Fruit fly (Drosophila melanogaster) whole organism, embryonic: Measurements from ENCODE around the gene Sodh2.

Source experiments
- ATbp ChIP-seq: fragments of 200-800 bp; sonication (Bioruptor generic); optimal IDR thresholded peaks from 2 replicates; lab custom pipeline; 2017; ENCODE audit warnings: missing biosample characterization, mild to moderate bottlenecking, missing genetic modification characterization, missing genetic modification reagents
- CG11085 ChIP-seq: fragments of 200-800 bp; sonication (Bioruptor generic); IDR thresholded peaks from 2 replicates; pipeline ENCODE4 v1.3.6; 2022; ENCODE audit warnings: missing biosample characterization, missing genetic modification characterization
- CG11695 ChIP-seq: fragments of 200-800 bp; sonication (Bioruptor generic); IDR thresholded peaks from 3 replicates; pipeline ENCODE4 v1.3.6; 2022; ENCODE audit warnings: missing biosample characterization, missing genetic modification characterization
- CG12071 ChIP-seq: fragments of 200-800 bp; sonication (Bioruptor generic); optimal IDR thresholded peaks from 3 replicates; lab custom pipeline; 2018; ENCODE audit warnings: missing biosample characterization, mild to moderate bottlenecking, missing genetic modification characterization
- CG12219 ChIP-seq: fragments of 200-800 bp; sonication (Bioruptor generic); optimal IDR thresholded peaks from 3 replicates; lab custom pipeline; 2018; ENCODE audit warnings: missing biosample characterization, mild to moderate bottlenecking, missing genetic modification characterization
- CG12769 ChIP-seq: fragments of 200-800 bp; sonication (Bioruptor generic); optimal IDR thresholded peaks from 2 replicates; lab custom pipeline; 2019; ENCODE audit warnings: missing biosample characterization, mild to moderate bottlenecking, missing genetic modification characterization, moderate library complexity
- CG14441 ChIP-seq: fragments of 200-800 bp; sonication (Bioruptor generic); IDR thresholded peaks from 2 replicates; pipeline ENCODE4 v1.3.6; 2022; ENCODE audit warnings: missing biosample characterization, missing genetic modification characterization
- CG14965 ChIP-seq: fragments of 200-800 bp; sonication (Bioruptor generic); optimal IDR thresholded peaks from 2 replicates; lab custom pipeline; 2016; ENCODE audit warnings: missing biosample characterization, missing genetic modification characterization, borderline replicate concordance
- CG1832 ChIP-seq: fragments of 200-800 bp; sonication (Bioruptor generic); optimal IDR thresholded peaks from 2 replicates; lab custom pipeline; 2017; ENCODE audit warnings: missing biosample characterization, mild to moderate bottlenecking, missing genetic modification characterization, inconsistent platforms
- CG30020 ChIP-seq: fragments of 200-800 bp; optimal IDR thresholded peaks from 2 replicates; lab custom pipeline; 2019; ENCODE audit warnings: missing biosample characterization, mild to moderate bottlenecking, missing genetic modification characterization, moderate library complexity
- CG31388 ChIP-seq: fragments of 200-800 bp; sonication (Bioruptor generic); optimal IDR thresholded peaks from 2 replicates; lab custom pipeline; 2016; ENCODE audit warnings: missing biosample characterization, missing genetic modification characterization
- CG31441 ChIP-seq: fragments of 200-800 bp; sonication (Bioruptor generic); IDR thresholded peaks from 2 replicates; pipeline ENCODE4 v1.3.6; 2022; ENCODE audit warnings: missing biosample characterization, missing genetic modification characterization
- CG4328 ChIP-seq: fragments of 200-800 bp; sonication (Bioruptor generic); optimal IDR thresholded peaks from 3 replicates; lab custom pipeline; 2017; ENCODE audit warnings: missing biosample characterization, missing genetic modification reagents, missing genetic modification characterization
- CG7786 ChIP-seq: fragments of 200-800 bp; sonication (Bioruptor generic); optimal IDR thresholded peaks from 2 replicates; lab custom pipeline; 2016; ENCODE audit warnings: missing biosample characterization, missing genetic modification characterization
- CG9932 ChIP-seq: fragments of 200-800 bp; sonication (Bioruptor generic); IDR thresholded peaks from 2 replicates; pipeline ENCODE4 v1.3.6; 2022; ENCODE audit warnings: missing biosample characterization, missing genetic modification characterization
- CrebB ChIP-seq: fragments of 200-800 bp; sonication (Bioruptor generic); optimal IDR thresholded peaks from 3 replicates; lab custom pipeline; 2018; ENCODE audit warnings: missing biosample characterization, mild to moderate bottlenecking, missing genetic modification characterization
- Gsc ChIP-seq: fragments of 200-800 bp; sonication (Bioruptor generic); IDR thresholded peaks from 2 replicates; pipeline ENCODE4 v1.3.6; 2022; ENCODE audit warnings: missing biosample characterization, missing genetic modification characterization
- Hey ChIP-seq: fragments of 200-800 bp; sonication (Bioruptor generic); optimal IDR thresholded peaks from 3 replicates; lab custom pipeline; 2018; ENCODE audit warnings: missing biosample characterization, mild to moderate bottlenecking, missing genetic modification characterization
- Hr39 ChIP-seq: fragments of >200 bp; optimal IDR thresholded peaks from 2 replicates; lab custom pipeline; 2017
- Kr ChIP-seq: fragments of 200-800 bp; sonication (Bioruptor generic); optimal IDR thresholded peaks from 2 replicates; lab custom pipeline; 2017; ENCODE audit warnings: missing biosample characterization, mild to moderate bottlenecking, missing genetic modification characterization
- MBD-R2 ChIP-seq: fragments of 200-800 bp; sonication (Bioruptor generic); IDR thresholded peaks from 2 replicates; pipeline ENCODE4 v1.3.6; 2022; ENCODE audit warnings: missing biosample characterization, missing genetic modification characterization
- Max ChIP-seq: fragments of 200-800 bp; sonication (Bioruptor generic); optimal IDR thresholded peaks from 2 replicates; lab custom pipeline; 2016; ENCODE audit warnings: missing biosample characterization, mild to moderate bottlenecking, missing genetic modification characterization
- NC2β ChIP-seq: fragments of 200-800 bp; sonication (Bioruptor generic); optimal IDR thresholded peaks from 2 replicates; lab custom pipeline; 2016; ENCODE audit warnings: missing biosample characterization, missing genetic modification characterization
- Oli ChIP-seq: fragments of 200-800 bp; sonication (Bioruptor generic); optimal IDR thresholded peaks from 2 replicates; lab custom pipeline; 2018; ENCODE audit warnings: missing biosample characterization, mild to moderate bottlenecking, missing genetic modification characterization, moderate library complexity
- PHDP ChIP-seq: fragments of 200-800 bp; sonication (Bioruptor generic); optimal IDR thresholded peaks from 3 replicates; lab custom pipeline; 2018; ENCODE audit warnings: missing biosample characterization, mild to moderate bottlenecking, missing genetic modification characterization, moderate library complexity
- Side ChIP-seq: fragments of 200-800 bp; sonication (Bioruptor generic); optimal IDR thresholded peaks from 2 replicates; lab custom pipeline; 2016; ENCODE audit warnings: missing biosample characterization, missing genetic modification characterization
- Sin3A ChIP-seq: fragments of >200 bp; optimal IDR thresholded peaks from 2 replicates; lab custom pipeline; 2018
- Sox100B ChIP-seq: fragments of 200-800 bp; sonication (Bioruptor generic); optimal IDR thresholded peaks from 3 replicates; lab custom pipeline; 2018; ENCODE audit warnings: missing biosample characterization, mild to moderate bottlenecking, missing genetic modification characterization
- Stat92E ChIP-seq, 3 experiments: fragments of >200 bp in 2 of 3; fragments of 200-800 bp in 1 of 3; sonication (Bioruptor generic) in 1 of 3; optimal IDR thresholded peaks; 2 replicates each; lab custom pipeline; 2017 to 2019; ENCODE audit warnings: missing biosample characterization in 3 of 3, missing genetic modification characterization in 3 of 3, mild to moderate bottlenecking in 1 of 3, moderate library complexity in 1 of 3
- bab2 ChIP-seq: fragments of 200-800 bp; sonication (Bioruptor generic); optimal IDR thresholded peaks from 2 replicates; lab custom pipeline; 2016; ENCODE audit warnings: missing biosample characterization, missing genetic modification characterization
- bigmax ChIP-seq: fragments of 200-800 bp; sonication (Bioruptor generic); optimal IDR thresholded peaks from 2 replicates; lab custom pipeline; 2018; ENCODE audit warnings: missing biosample characterization, mild to moderate bottlenecking, missing genetic modification characterization
- bsh ChIP-seq, 2 experiments: fragments of 200-800 bp; sonication (Bioruptor generic); optimal IDR thresholded peaks; 2 replicates each; lab custom pipeline; 2017 to 2018; ENCODE audit warnings: mild to moderate bottlenecking in 2 of 2, missing biosample characterization in 2 of 2, missing genetic modification characterization in 2 of 2, moderate library complexity in 1 of 2
- crc ChIP-seq: fragments of 200-800 bp; sonication (Bioruptor generic); optimal IDR thresholded peaks from 2 replicates; lab custom pipeline; 2016; ENCODE audit warnings: missing biosample characterization, missing genetic modification characterization
- dysf ChIP-seq: fragments of 200-800 bp; sonication (Bioruptor generic); IDR thresholded peaks from 3 replicates; pipeline ENCODE4 v1.3.6; 2022; ENCODE audit warnings: missing biosample characterization, missing genetic modification characterization
- ewg ChIP-seq: fragments of 200-800 bp; sonication (Bioruptor generic); optimal IDR thresholded peaks from 3 replicates; lab custom pipeline; 2017; ENCODE audit warnings: mild to moderate bottlenecking, missing biosample characterization, missing genetic modification reagents, missing genetic modification characterization
- exex ChIP-seq: fragments of 200-800 bp; sonication (Bioruptor generic); optimal IDR thresholded peaks from 4 replicates; lab custom pipeline; 2018; ENCODE audit warnings: missing biosample characterization, mild to moderate bottlenecking, missing genetic modification characterization, moderate library complexity
- ftz-f1 ChIP-seq: fragments of 200-800 bp; sonication (Bioruptor generic); optimal IDR thresholded peaks from 2 replicates; lab custom pipeline; 2016; ENCODE audit warnings: missing biosample characterization, missing genetic modification characterization
- gem ChIP-seq: fragments of 200-800 bp; sonication (Bioruptor generic); optimal IDR thresholded peaks from 2 replicates; lab custom pipeline; 2019; ENCODE audit warnings: missing biosample characterization, mild to moderate bottlenecking, missing genetic modification characterization, moderate library complexity
- grau ChIP-seq: fragments of 200-800 bp; optimal IDR thresholded peaks from 3 replicates; lab custom pipeline; 2019; ENCODE audit warnings: missing biosample characterization, mild to moderate bottlenecking, missing genetic modification characterization, moderate library complexity
- gsb ChIP-seq: fragments of 200-800 bp; sonication (Bioruptor generic); IDR thresholded peaks from 2 replicates; pipeline ENCODE4 v1.3.6; 2022; ENCODE audit warnings: missing biosample characterization, missing genetic modification characterization
- her ChIP-seq: fragments of 200-800 bp; sonication (Bioruptor generic); optimal IDR thresholded peaks from 2 replicates; lab custom pipeline; 2016; ENCODE audit warnings: missing biosample characterization, missing genetic modification characterization
- nmo ChIP-seq: fragments of 200-800 bp; sonication (Bioruptor generic); optimal IDR thresholded peaks from 2 replicates; lab custom pipeline; 2018; ENCODE audit warnings: missing biosample characterization, mild to moderate bottlenecking, missing genetic modification characterization, moderate library complexity
- psq ChIP-seq: fragments of 200-800 bp; sonication (Bioruptor generic); optimal IDR thresholded peaks from 2 replicates; lab custom pipeline; 2017; ENCODE audit warnings: missing biosample characterization, missing genetic modification characterization
- scrt ChIP-seq: fragments of 200-800 bp; sonication (Bioruptor generic); optimal IDR thresholded peaks from 2 replicates; lab custom pipeline; 2018; ENCODE audit warnings: missing biosample characterization, mild to moderate bottlenecking, missing genetic modification characterization, moderate library complexity
- sim ChIP-seq: fragments of 200-800 bp; sonication (Bioruptor generic); IDR thresholded peaks from 2 replicates; pipeline ENCODE4 v1.3.6; 2022; ENCODE audit warnings: missing biosample characterization, missing genetic modification characterization
- trem ChIP-seq: fragments of 200-800 bp; optimal IDR thresholded peaks from 3 replicates; lab custom pipeline; 2019; ENCODE audit warnings: missing biosample characterization, mild to moderate bottlenecking, missing genetic modification characterization, moderate library complexity
- vnd ChIP-seq: fragments of 200-800 bp; sonication (Bioruptor generic); IDR thresholded peaks from 3 replicates; pipeline ENCODE4 v1.3.6; 2022; ENCODE audit warnings: missing biosample characterization, missing genetic modification characterization; ENCODE audit not compliant: partially characterized antibody
- zen2 ChIP-seq: fragments of 200-800 bp; sonication (Bioruptor generic); IDR thresholded peaks from 3 replicates; pipeline ENCODE4 v1.3.6; 2022; ENCODE audit warnings: missing biosample characterization, missing genetic modification characterization; ENCODE audit not compliant: partially characterized antibody

Gene Sodh2

DNA sequence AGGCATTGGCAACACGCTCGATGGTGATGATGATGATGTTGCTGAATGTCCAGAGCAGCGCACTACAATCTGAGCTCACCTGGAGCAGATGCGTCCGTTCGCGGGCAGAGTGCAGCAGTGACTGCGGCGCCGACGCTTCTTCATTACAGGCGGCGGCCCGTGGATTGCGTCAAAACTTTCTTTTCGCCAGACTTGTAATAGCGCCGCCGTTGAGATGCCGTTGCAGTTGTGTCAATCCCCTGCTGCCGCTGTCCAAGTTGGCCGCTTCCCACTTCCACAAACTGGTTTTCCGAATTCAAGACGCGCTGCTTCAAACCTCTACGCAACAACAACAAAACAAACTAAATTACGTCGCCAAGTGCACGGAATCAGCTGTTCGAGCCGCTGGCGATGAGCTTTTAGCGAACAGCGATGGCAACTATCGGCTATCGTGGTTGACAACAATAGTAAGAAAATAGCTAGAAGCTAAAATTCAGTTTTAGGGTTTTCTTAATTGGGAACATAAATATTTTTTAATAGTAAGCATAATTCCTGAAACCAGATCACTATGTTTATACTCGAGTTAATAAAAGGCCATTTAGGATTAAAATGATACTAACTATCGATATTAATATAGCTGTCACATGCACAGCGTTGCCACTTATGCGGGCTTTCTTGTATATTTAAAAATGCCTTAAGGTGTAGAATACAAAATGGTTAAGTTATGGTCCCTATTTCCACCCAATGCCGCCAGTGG lies 5.8 kb downstream of the Sodh2 start, which contains the start of gene Tpc1 (continued):
- no peak for TF ChIP-seq CG14441 (GFP tag; lab: Robert Waterston, UW)
- peak; percentile 79 for TF ChIP-seq Sin3A
- no peak for TF ChIP-seq psq (GFP tag; lab: Kevin White, UChicago)
- peak; percentile 50; the same call in 1 of the 3 replicates for TF ChIP-seq zen2
- peak; percentile 23; the same call in 1 of the 2 replicates for TF ChIP-seq CG31441
- no peak for TF ChIP-seq CG12219 (GFP tag; lab: Kevin White, UChicago)
- TF ChIP-seq CG30020 (tag; lab: Kevin White, UChicago) = no peak
- peak; percentile 16 for TF ChIP-seq exex (tag; lab: Kevin White, UChicago)
- peak; percentile 49 for TF ChIP-seq CG12769 (tag; lab: Kevin White, UChicago)
- no peak for TF ChIP-seq ewg
- peak in 1 of 3 experiments; percentile 54 for TF ChIP-seq Stat92E (GFP tag; optimal IDR thresholded peaks at IDR 0.05; lab: Kevin White, UChicago)
- TF ChIP-seq CG4328 (GFP tag; lab: Kevin White, UChicago) = no peak
- TF ChIP-seq grau (tag; lab: Kevin White, UChicago) = peak; percentile 46
- peak; percentile 93 for TF ChIP-seq MBD-R2 (GFP tag; lab: Robert Waterston, UW)
- no peak for TF ChIP-seq NC2β (GFP tag; lab: Kevin White, UChicago)

- no peak for TF ChIP-seq her (GFP tag; lab: Kevin White, UChicago)
- peak; percentile 90 for TF ChIP-seq dysf (GFP tag; lab: Robert Waterston, UW)
- TF ChIP-seq gsb (GFP tag; lab: Robert Waterston, UW) = peak; percentile 75
- TF ChIP-seq Gsc = peak; percentile 9; the same call in 1 of the 2 replicates
- peak; percentile 73 for TF ChIP-seq CG11085 (GFP tag; lab: Robert Waterston, UW)
- peak; percentile 46 for TF ChIP-seq ATbp (GFP tag; lab: Kevin White, UChicago)
- TF ChIP-seq nmo (GFP tag; lab: Kevin White, UChicago) = peak; percentile 78
- 0 out of 2 replicates have a peak, but pooled peaks have one; percentile 34 for TF ChIP-seq sim (GFP tag; lab: Robert Waterston, UW)
- peak; percentile 76 for TF ChIP-seq PHDP
- no peak for TF ChIP-seq CG31388 (GFP tag; lab: Kevin White, UChicago)
- peak in 1 of 2 experiments; percentile 29 for TF ChIP-seq bsh (GFP tag; optimal IDR thresholded peaks at IDR 0.05; lab: Kevin White, UChicago)
- peak; percentile 64 for TF ChIP-seq CG12071 (GFP tag; lab: Kevin White, UChicago)
- no peak for TF ChIP-seq CG1832 (GFP tag; lab: Kevin White, UChicago)
- peak; percentile 22 for TF ChIP-seq Max (GFP tag; lab: Kevin White, UChicago)
- no peak for TF ChIP-seq ftz-f1
- TF ChIP-seq bab2 (GFP tag; lab: Kevin White, UChicago) = peak; percentile 19
- no peak for TF ChIP-seq vnd (GFP tag; lab: Robert Waterston, UW)
- TF ChIP-seq bigmax (GFP tag; lab: Kevin White, UChicago) = no peak
- TF ChIP-seq crc (GFP tag; lab: Kevin White, UChicago) = no peak
- peak; percentile 83 for TF ChIP-seq gem (tag; lab: Kevin White, UChicago)
- peak; percentile 84 for TF ChIP-seq CG11695 (GFP tag; lab: Robert Waterston, UW)
- TF ChIP-seq CG7786 (GFP tag; lab: Kevin White, UChicago) = no peak
- TF ChIP-seq CG9932 = peak; percentile 83
- TF ChIP-seq Sox100B (GFP tag; lab: Kevin White, UChicago) = peak; percentile 76
- peak; percentile 78 for TF ChIP-seq CG31441
- TF ChIP-seq Hr39 (lab: Kevin White, UChicago) = no peak
- no peak for TF ChIP-seq Kr (GFP tag; lab: Kevin White, UChicago)
- no peak for TF ChIP-seq Side (GFP tag; lab: Kevin White, UChicago)
- no peak for TF ChIP-seq CG14965
- peak; percentile 56 for TF ChIP-seq Oli (tag; lab: Kevin White, UChicago)
- TF ChIP-seq trem = no peak
- no peak for TF ChIP-seq Hey (tag; lab: Kevin White, UChicago)
- TF ChIP-seq CrebB = peak; percentile 52
- peak; percentile 53 for TF ChIP-seq scrt (GFP tag; lab: Kevin White, UChicago)
Observed at dm6 chr3R:10884031-10884677, 8.0 kb downstream of the Sodh2 start.
